Worm (Caenorhabditis elegans) whole organism, late embryonic: Measurements from ENCODE around the gene K01D12.1.

Experiments used
- F13H6.1 ChIP-seq: sonication (generic microtip); optimal IDR thresholded peaks from 2 replicates; lab custom pipeline; 2016; ENCODE audit warnings: missing genetic modification characterization, missing compliant biosample characterization
- K09A11.1 ChIP-seq: sonication (generic microtip); optimal IDR thresholded peaks from 2 replicates; lab custom pipeline; 2017; ENCODE audit warnings: antibody characterized with exemption, mild to moderate bottlenecking, missing genetic modification characterization, missing compliant biosample characterization; ENCODE audit not compliant: insufficient read depth
- T23F11.4 ChIP-seq: fragments of 200-800 bp; sonication (Bioruptor generic); optimal IDR thresholded peaks from 2 replicates; lab custom pipeline; 2018; ENCODE audit warnings: mild to moderate bottlenecking, missing genetic modification characterization, missing compliant biosample characterization
- ama-1 ChIP-seq: fragments of 150-350 bp; optimal IDR thresholded peaks from 2 replicates; lab custom pipeline; 2014
- ceh-30 ChIP-seq: fragments of 150-350 bp; optimal IDR thresholded peaks from 2 replicates; lab custom pipeline; 2014; ENCODE audit warnings: missing biosample characterization, missing genetic modification characterization
- fax-1 ChIP-seq: sonication (generic microtip); optimal IDR thresholded peaks from 2 replicates; lab custom pipeline; 2016; ENCODE audit warnings: missing genotype, missing genetic modification characterization, missing compliant biosample characterization
- pha-4 ChIP-seq: fragments of 150-350 bp; optimal IDR thresholded peaks from 2 replicates; lab custom pipeline; 2018; ENCODE audit warnings: missing biosample characterization, missing genetic modification reagents, missing genetic modification characterization
- pqm-1 ChIP-seq: sonication (generic microtip); optimal IDR thresholded peaks from 2 replicates; lab custom pipeline; 2016; ENCODE audit warnings: missing genetic modification characterization, missing compliant biosample characterization
- unc-86 ChIP-seq: sonication (generic microtip); optimal IDR thresholded peaks from 2 replicates; lab custom pipeline; 2016; ENCODE audit warnings: missing genetic modification characterization, missing compliant biosample characterization

ce11 chrV:12349365-12349764, 28.0 kb upstream of the K01D12.1 start:
- TF ChIP-seq T23F11.4 (GFP tag; lab: Kevin White, UChicago) (no peak), ama-1 (lab: Kevin White, UChicago) (no peak), fax-1 (tag; lab: Kevin White, UChicago) (no peak), ceh-30 (tag; lab: Kevin White, UChicago) (no peak), pha-4 (tag; lab: Kevin White, UChicago) (no peak), F13H6.1 (no peak), unc-86 (no peak), K09A11.1 (no peak), pqm-1 (no peak)
